Fruit fly (Drosophila melanogaster) S2 (cell line): Measurements from ENCODE around the gene SelR.

Experiments
- CG8478 ChIP-seq: fragments of >200 bp; optimal IDR thresholded peaks from 2 replicates; lab custom pipeline; 2018
- CTCF ChIP-seq, 2 experiments: fragments of >200 bp; optimal IDR thresholded peaks; 2 replicates each; lab custom pipeline; 2018

DNA sequence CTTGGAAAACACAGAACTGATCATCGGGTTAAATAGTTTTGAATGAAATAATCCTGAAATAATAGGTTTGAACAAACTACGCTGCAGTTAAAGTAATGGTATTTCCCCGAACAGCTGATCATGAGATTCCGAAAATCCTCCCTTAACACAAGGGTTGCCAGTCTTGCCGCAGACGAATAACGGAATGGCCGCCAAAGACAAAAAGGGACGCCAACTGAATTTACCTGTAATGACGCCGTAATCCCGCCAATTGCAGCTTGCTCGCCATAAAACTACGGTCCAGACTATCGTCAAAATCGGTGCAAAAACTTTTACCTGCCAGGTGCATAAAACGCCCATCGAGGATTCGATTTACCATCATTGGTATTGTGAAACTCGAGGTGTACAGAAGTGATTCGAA, 11.8 kb downstream of the SelR start, which contains the start of gene CG4570:
- no peak for TF ChIP-seq CTCF (optimal IDR thresholded peaks at IDR 0.05; lab: Kevin White, UChicago)
- TF ChIP-seq CG8478 (lab: Kevin White, UChicago): no peak
